Worm (Caenorhabditis elegans) whole organism, L3 larva: ENCODE data around the gene C08B6.5.

Experiments
- R02D3.7 ChIP-seq: fragments of 150-350 bp; optimal IDR thresholded peaks from 2 replicates; lab custom pipeline; 2014; ENCODE audit warnings: missing biosample characterization, missing genetic modification characterization
- ZK546.5 ChIP-seq: sonication (generic microtip); optimal IDR thresholded peaks from 2 replicates; lab custom pipeline; 2017; ENCODE audit warnings: missing biosample characterization, missing genetic modification characterization
- ceh-16 ChIP-seq: sonication (generic microtip); optimal IDR thresholded peaks from 2 replicates; lab custom pipeline; 2017; ENCODE audit warnings: missing biosample characterization, missing genetic modification characterization
- ceh-28 ChIP-seq: fragments of 150-350 bp; optimal IDR thresholded peaks from 2 replicates; lab custom pipeline; 2014; ENCODE audit warnings: missing biosample characterization, missing genetic modification reagents, missing genetic modification characterization
- ceh-82 ChIP-seq: fragments of 150-350 bp; optimal IDR thresholded peaks from 2 replicates; lab custom pipeline; 2014; ENCODE audit warnings: missing biosample characterization, missing genetic modification characterization
- ceh-9 ChIP-seq: sonication (generic microtip); optimal IDR thresholded peaks from 2 replicates; lab custom pipeline; 2018; ENCODE audit warnings: missing biosample characterization, missing genetic modification characterization
- daf-12 ChIP-seq: fragments of 150-350 bp; optimal IDR thresholded peaks from 2 replicates; lab custom pipeline; 2014; ENCODE audit warnings: missing biosample characterization, missing genetic modification reagents, missing genetic modification characterization
- egl-27 ChIP-seq: sonication (generic microtip); optimal IDR thresholded peaks from 4 replicates; lab custom pipeline; 2017; ENCODE audit warnings: missing biosample characterization, missing genetic modification reagents, missing genetic modification characterization
- egl-5 ChIP-seq: fragments of 150-350 bp; optimal IDR thresholded peaks from 2 replicates; lab custom pipeline; 2017; ENCODE audit warnings: missing biosample characterization, missing genetic modification reagents, missing genetic modification characterization, inconsistent platforms
- elt-1 ChIP-seq: fragments of 150-350 bp; optimal IDR thresholded peaks from 2 replicates; lab custom pipeline; 2014; ENCODE audit warnings: missing biosample characterization, missing genetic modification characterization
- elt-2 ChIP-seq: sonication (generic microtip); optimal IDR thresholded peaks from 2 replicates; lab custom pipeline; 2016; ENCODE audit warnings: missing genetic modification reagents, mild to moderate bottlenecking, missing genetic modification characterization, missing compliant biosample characterization
- elt-3 ChIP-seq, 3 experiments: fragments of 150-350 bp in 1 of 3; sonication (generic microtip) in 2 of 3; optimal IDR thresholded peaks; 2 replicates in 2 of 3; 4 replicates in 1 of 3; lab custom pipeline; 2014 to 2017; ENCODE audit warnings: missing biosample characterization in 3 of 3, missing genetic modification characterization in 3 of 3
- eor-1 ChIP-seq, 2 experiments: fragments of 150-350 bp; optimal IDR thresholded peaks; 2 replicates each; lab custom pipeline; 2014 to 2018; ENCODE audit warnings: missing biosample characterization in 2 of 2, missing genetic modification characterization in 2 of 2
- fkh-10 ChIP-seq: sonication (generic microtip); optimal IDR thresholded peaks from 2 replicates; lab custom pipeline; 2017; ENCODE audit warnings: missing biosample characterization, missing genetic modification reagents, missing genetic modification characterization
- fos-1 ChIP-seq: fragments of 150-350 bp; optimal IDR thresholded peaks from 2 replicates; lab custom pipeline; 2014; ENCODE audit warnings: missing biosample characterization, missing genetic modification characterization
- hmg-11 ChIP-seq: sonication (generic microtip); optimal IDR thresholded peaks from 2 replicates; lab custom pipeline; 2016; ENCODE audit warnings: missing genetic modification characterization, missing compliant biosample characterization
- jun-1 ChIP-seq: fragments of 150-350 bp; optimal IDR thresholded peaks from 2 replicates; lab custom pipeline; 2014; ENCODE audit warnings: missing biosample characterization, missing genetic modification reagents, missing genetic modification characterization
- lin-15B ChIP-seq: fragments of 150-350 bp; optimal IDR thresholded peaks from 2 replicates; lab custom pipeline; 2014; ENCODE audit warnings: missing biosample characterization, missing genetic modification characterization
- lin-39 ChIP-seq: fragments of 150-350 bp; optimal IDR thresholded peaks from 2 replicates; lab custom pipeline; 2018; ENCODE audit warnings: missing biosample characterization, missing genetic modification reagents, missing genetic modification characterization
- lsy-12 ChIP-seq: sonication (generic microtip); optimal IDR thresholded peaks from 2 replicates; lab custom pipeline; 2016; ENCODE audit warnings: mild to moderate bottlenecking, missing genetic modification characterization, missing compliant biosample characterization
- mdl-1 ChIP-seq: fragments of 150-350 bp; optimal IDR thresholded peaks from 2 replicates; lab custom pipeline; 2014; ENCODE audit warnings: missing biosample characterization, missing genetic modification characterization
- mml-1 ChIP-seq: fragments of 150-350 bp; sonication (generic microtip); optimal IDR thresholded peaks from 3 replicates; lab custom pipeline; 2014; ENCODE audit warnings: missing biosample characterization, missing genetic modification characterization
- nfya-1 ChIP-seq: sonication (generic microtip); optimal IDR thresholded peaks from 2 replicates; lab custom pipeline; 2017; ENCODE audit warnings: missing genetic modification characterization, mild to moderate bottlenecking, missing compliant biosample characterization, antibody characterized with exemption, moderate library complexity; ENCODE audit not compliant: insufficient read depth
- nhr-11 ChIP-seq: fragments of 150-350 bp; optimal IDR thresholded peaks from 2 replicates; lab custom pipeline; 2014; ENCODE audit warnings: missing biosample characterization, missing genetic modification characterization
- nhr-12 ChIP-seq: fragments of 150-350 bp; optimal IDR thresholded peaks from 2 replicates; lab custom pipeline; 2014; ENCODE audit warnings: missing biosample characterization, missing genetic modification characterization
- nhr-23 ChIP-seq: fragments of 150-350 bp; optimal IDR thresholded peaks from 2 replicates; lab custom pipeline; 2014; ENCODE audit warnings: missing biosample characterization, missing genetic modification reagents, missing genetic modification characterization
- nhr-237 ChIP-seq: fragments of 150-350 bp; optimal IDR thresholded peaks from 2 replicates; lab custom pipeline; 2014; ENCODE audit warnings: missing biosample characterization, missing genetic modification characterization
- nhr-28 ChIP-seq: fragments of 150-350 bp; optimal IDR thresholded peaks from 2 replicates; lab custom pipeline; 2014; ENCODE audit warnings: missing biosample characterization, missing genetic modification characterization
- nhr-43 ChIP-seq: sonication (generic microtip); optimal IDR thresholded peaks from 2 replicates; lab custom pipeline; 2016; ENCODE audit warnings: mild to moderate bottlenecking, missing genetic modification characterization, missing compliant biosample characterization; ENCODE audit not compliant: poor library complexity, severe bottlenecking
- nhr-67 ChIP-seq: fragments of 150-350 bp; optimal IDR thresholded peaks from 2 replicates; lab custom pipeline; 2014; ENCODE audit warnings: missing biosample characterization, missing genetic modification characterization
- nhr-76 ChIP-seq: fragments of 150-350 bp; sonication (generic microtip); optimal IDR thresholded peaks from 5 replicates; lab custom pipeline; 2014; ENCODE audit warnings: missing biosample characterization, missing genetic modification characterization
- nhr-77 ChIP-seq: fragments of 150-350 bp; optimal IDR thresholded peaks from 2 replicates; lab custom pipeline; 2014; ENCODE audit warnings: missing biosample characterization, missing genetic modification characterization
- pha-4 ChIP-seq: fragments of 150-350 bp; optimal IDR thresholded peaks from 2 replicates; lab custom pipeline; 2014; ENCODE audit warnings: missing biosample characterization, missing genetic modification reagents, missing genetic modification characterization
- pqm-1 ChIP-seq: fragments of 150-350 bp; optimal IDR thresholded peaks from 2 replicates; lab custom pipeline; 2017; ENCODE audit warnings: missing biosample characterization, missing genetic modification characterization, inconsistent platforms
- sea-2 ChIP-seq: fragments of 150-350 bp; sonication (generic microtip); optimal IDR thresholded peaks from 4 replicates; lab custom pipeline; 2014; ENCODE audit warnings: missing biosample characterization, missing genetic modification reagents, missing genetic modification characterization
- skn-1 ChIP-seq: fragments of 150-350 bp; optimal IDR thresholded peaks from 2 replicates; lab custom pipeline; 2014; ENCODE audit warnings: missing biosample characterization, missing genetic modification characterization
- snpc-4 ChIP-seq: fragments of 150-350 bp; optimal IDR thresholded peaks from 2 replicates; lab custom pipeline; 2014; ENCODE audit warnings: missing biosample characterization, missing genetic modification characterization
- unc-62 ChIP-seq: fragments of 150-350 bp; sonication (generic microtip); optimal IDR thresholded peaks from 4 replicates; lab custom pipeline; 2014; ENCODE audit warnings: missing biosample characterization, missing genetic modification reagents, missing genetic modification characterization
- zag-1 ChIP-seq: fragments of 150-350 bp; optimal IDR thresholded peaks from 2 replicates; lab custom pipeline; 2014; ENCODE audit warnings: missing biosample characterization, missing genetic modification characterization
- ztf-11 ChIP-seq: fragments of 150-350 bp; optimal IDR thresholded peaks from 2 replicates; lab custom pipeline; 2014; ENCODE audit warnings: missing biosample characterization, missing genetic modification characterization
- ztf-4 ChIP-seq: fragments of 150-350 bp; optimal IDR thresholded peaks from 2 replicates; lab custom pipeline; 2014; ENCODE audit warnings: missing biosample characterization, missing genetic modification characterization

C08B6.5 gene

ce11 chrV:10081636-10082035 lies 35.9 kb upstream of the C08B6.5 start, which contains the start of gene nhr-205:
Gene nhr-205, minus strand, starts transcription at chrV:10081776.
- no peak for TF ChIP-seq nhr-23 (tag; lab: Kevin White, UChicago)
- TF ChIP-seq nhr-237 (tag; lab: Kevin White, UChicago): no peak
- TF ChIP-seq ztf-11 (tag; lab: Kevin White, UChicago): no peak
- no peak for TF ChIP-seq R02D3.7 (tag; lab: Kevin White, UChicago)
- TF ChIP-seq unc-62: no peak
- TF ChIP-seq pha-4: no peak
- TF ChIP-seq nhr-76 (tag; lab: Kevin White, UChicago): peak; percentile 77
- no peak for TF ChIP-seq lin-39
- TF ChIP-seq elt-1 (tag; lab: Kevin White, UChicago): no peak

ce11 chrV:10083999-10084468 lies 33.5 kb upstream of the C08B6.5 start, which contains the start of gene nhr-12:
Gene nhr-12, minus strand, starts transcription at chrV:10084049.
- TF ChIP-seq skn-1 (tag; lab: Kevin White, UChicago): peak; percentile 2
- TF ChIP-seq nhr-12 (tag; lab: Kevin White, UChicago): no peak
- no peak for TF ChIP-seq egl-27 (tag; lab: Kevin White, UChicago)
- peak; percentile 28 for TF ChIP-seq ceh-28 (tag; lab: Kevin White, UChicago)
- TF ChIP-seq nhr-11 (tag; lab: Kevin White, UChicago): peak; percentile 8
- peak; percentile 0 for TF ChIP-seq nfya-1
- no peak for TF ChIP-seq daf-12 (tag; lab: Kevin White, UChicago)
- peak; percentile 45 for TF ChIP-seq elt-2 (tag; lab: Kevin White, UChicago)
- no peak for TF ChIP-seq nhr-76 (tag; lab: Kevin White, UChicago)
- TF ChIP-seq mdl-1 (tag; lab: Kevin White, UChicago): no peak
- TF ChIP-seq R02D3.7 (tag; lab: Kevin White, UChicago): no peak
- TF ChIP-seq ceh-16 (tag; lab: Kevin White, UChicago): no peak
- TF ChIP-seq egl-5: no peak
- no peak for TF ChIP-seq zag-1 (tag; lab: Kevin White, UChicago)
- no peak for TF ChIP-seq snpc-4 (tag; lab: Kevin White, UChicago)
- no peak for TF ChIP-seq lin-15B (tag; lab: Kevin White, UChicago)
- no peak for TF ChIP-seq eor-1 (tag; optimal IDR thresholded peaks at IDR 0.05; lab: Kevin White, UChicago)
- TF ChIP-seq jun-1: no peak
- no peak for TF ChIP-seq ceh-9

- peak; percentile 63 for TF ChIP-seq nhr-76 (tag; lab: Kevin White, UChicago)
- peak; percentile 18 for TF ChIP-seq ztf-4 (tag; lab: Kevin White, UChicago)
- no peak for TF ChIP-seq mml-1 (tag; lab: Kevin White, UChicago)
Observed at ce11 chrV:10084864-10085263, 32.7 kb upstream of the C08B6.5 start, which contains the start of gene R04B5.6. Gene R04B5.6, plus strand, starts transcription at chrV:10085164.

ce11 chrV:10086141-10086540 lies 31.4 kb upstream of the C08B6.5 start:
- TF ChIP-seq snpc-4 (tag; lab: Kevin White, UChicago) (no peak), mml-1 (tag; lab: Kevin White, UChicago) (no peak), nhr-76 (tag; lab: Kevin White, UChicago) (peak; percentile 35)

ce11 chrV:10087103-10087502 lies 30.5 kb upstream of the C08B6.5 start, which contains the start of gene R04B5.5:
Gene R04B5.5, plus strand, starts transcription at chrV:10087480.
- no peak for TF ChIP-seq lsy-12
- peak; percentile 62 for TF ChIP-seq nhr-76 (tag; lab: Kevin White, UChicago)
- TF ChIP-seq nhr-23 (tag; lab: Kevin White, UChicago): peak; percentile 60
- TF ChIP-seq elt-3 (tag; optimal IDR thresholded peaks at IDR 0.05; lab: Kevin White, UChicago): peak in 1 of 3 experiments; percentile 71
- no peak for TF ChIP-seq ceh-82 (tag; lab: Kevin White, UChicago)
- peak; percentile 18 for TF ChIP-seq mdl-1 (tag; lab: Kevin White, UChicago)
- no peak for TF ChIP-seq hmg-11 (tag; lab: Kevin White, UChicago)
- no peak for TF ChIP-seq R02D3.7 (tag; lab: Kevin White, UChicago)
- no peak for TF ChIP-seq ceh-9
- no peak for TF ChIP-seq sea-2
- TF ChIP-seq daf-12 (tag; lab: Kevin White, UChicago): no peak
- TF ChIP-seq ceh-16 (tag; lab: Kevin White, UChicago): no peak
- no peak for TF ChIP-seq lin-15B (tag; lab: Kevin White, UChicago)
- TF ChIP-seq zag-1 (tag; lab: Kevin White, UChicago): no peak
- TF ChIP-seq lin-39: no peak
- peak; percentile 91 for TF ChIP-seq elt-2 (tag; lab: Kevin White, UChicago)
- no peak for TF ChIP-seq nhr-77
- TF ChIP-seq nhr-67 (tag; lab: Kevin White, UChicago): no peak
- peak; percentile 2 for TF ChIP-seq ceh-28 (tag; lab: Kevin White, UChicago)
- TF ChIP-seq snpc-4 (tag; lab: Kevin White, UChicago): no peak
- peak; percentile 59 for TF ChIP-seq nhr-43 (tag; lab: Kevin White, UChicago)
- no peak for TF ChIP-seq fos-1
- TF ChIP-seq jun-1: peak; percentile 39
- no peak for TF ChIP-seq nhr-28 (tag; lab: Kevin White, UChicago)
- TF ChIP-seq elt-1 (tag; lab: Kevin White, UChicago): no peak
- no peak for TF ChIP-seq ZK546.5
- peak; percentile 61 for TF ChIP-seq ztf-4 (tag; lab: Kevin White, UChicago)
- TF ChIP-seq unc-62: no peak
- TF ChIP-seq eor-1 (tag; optimal IDR thresholded peaks at IDR 0.05; lab: Kevin White, UChicago): no peak
- TF ChIP-seq fkh-10 (GFP tag; lab: Kevin White, UChicago): no peak
- peak; percentile 81 for TF ChIP-seq pqm-1 (tag; lab: Kevin White, UChicago)
- TF ChIP-seq, all 47 proteins: peak for 10
